Fruit fly (Drosophila melanogaster): Measurements from ENCODE around the gene CG18754.

The CG18754 gene

DNA sequence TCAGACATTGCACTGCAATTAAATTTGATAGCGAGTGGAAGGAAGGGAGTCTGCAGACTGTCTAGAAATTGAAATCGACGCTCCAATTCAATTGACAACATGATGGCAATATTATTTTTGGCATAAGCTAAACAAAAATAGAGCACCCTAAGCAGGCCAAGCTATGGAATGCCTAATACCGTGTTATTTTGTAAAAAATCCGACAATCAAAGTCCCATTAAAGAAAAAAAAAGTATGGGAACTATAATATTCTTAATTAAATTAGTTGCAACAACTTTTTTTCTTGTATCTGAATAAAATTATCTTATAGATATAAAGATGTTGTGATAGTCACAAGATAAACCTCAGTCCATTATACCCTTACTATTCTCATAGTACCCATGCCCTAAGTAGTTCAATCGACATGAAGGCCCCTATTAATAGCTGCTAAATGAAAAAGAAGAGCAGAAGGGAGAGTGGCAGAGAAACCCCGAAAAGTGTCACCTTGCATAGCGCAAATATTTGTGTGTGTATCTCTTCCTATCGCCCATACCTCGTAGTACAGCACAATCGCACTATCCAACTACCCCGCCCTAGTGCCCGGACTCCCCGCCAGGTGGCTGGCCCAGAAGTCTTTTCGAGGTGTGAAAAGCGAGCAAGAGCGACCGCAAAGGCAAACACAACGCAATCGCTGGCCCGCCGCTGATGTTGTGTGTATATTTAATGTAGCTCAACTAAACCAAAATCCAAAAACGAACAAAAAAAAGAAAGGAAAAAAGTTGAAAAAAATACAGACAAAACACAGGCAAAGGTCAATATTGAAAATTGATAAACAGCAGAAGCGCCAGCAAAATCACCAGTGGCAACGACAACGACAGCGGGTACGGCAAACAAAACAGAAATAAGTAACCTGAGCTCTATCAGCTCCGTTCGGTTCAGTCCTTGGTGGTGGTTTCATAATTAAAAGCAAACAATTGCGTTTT lies 26.2 kb upstream of the CG18754 start (continued):
- peak; percentile 2 for TF ChIP-seq nmo (GFP tag; optimal IDR thresholded peaks at IDR 0.05)
- peak; percentile 33 for TF ChIP-seq gcm2 (GFP tag; optimal IDR thresholded peaks at IDR 0.05)
- peak; percentile 10 for TF ChIP-seq kah (GFP tag; optimal IDR thresholded peaks at IDR 0.05)
- TF ChIP-seq CG6272 (GFP tag; IDR thresholded peaks at IDR 0.05): no peak
- TF ChIP-seq cad (GFP tag; optimal IDR thresholded peaks at IDR 0.05): no peak
- TF ChIP-seq twi (tag; optimal IDR thresholded peaks at IDR 0.05): peak; percentile 50
- peak; percentile 65 for TF ChIP-seq CG32772 (GFP tag; IDR thresholded peaks at IDR 0.05)
- peak; percentile 22 for TF ChIP-seq CG1792 (GFP tag; optimal IDR thresholded peaks at IDR 0.05)
- peak; percentile 49 for TF ChIP-seq Awh (GFP tag; IDR thresholded peaks at IDR 0.05)
- TF ChIP-seq CG4404 (GFP tag; IDR thresholded peaks at IDR 0.05): peak; percentile 21; the same call in 1 of the 2 replicates
- TF ChIP-seq phol (tag; optimal IDR thresholded peaks at IDR 0.05): peak; percentile 24
- peak; percentile 72 for TF ChIP-seq CG14965 (GFP tag; optimal IDR thresholded peaks at IDR 0.05; ENCODE audit: borderline replicate concordance)
- no peak for TF ChIP-seq hkb (optimal IDR thresholded peaks at IDR 0.05)
- TF ChIP-seq hkb (GFP tag; IDR thresholded peaks at IDR 0.05): 0 out of 2 replicates have a peak, but pooled peaks have one; percentile 18
- no peak for TF ChIP-seq ttk (GFP tag; IDR thresholded peaks at IDR 0.05)
- TF ChIP-seq CG13296 (GFP tag; optimal IDR thresholded peaks at IDR 0.05): peak; percentile 62
- TF ChIP-seq unpg (GFP tag; optimal IDR thresholded peaks at IDR 0.05): peak; percentile 60
- peak; percentile 9 for TF ChIP-seq abd-A (tag; optimal IDR thresholded peaks at IDR 0.05)
- TF ChIP-seq slbo (GFP tag; IDR thresholded peaks at IDR 0.05): 0 out of 2 replicates have a peak, but pooled peaks have one; percentile 10
- TF ChIP-seq trem (tag; optimal IDR thresholded peaks at IDR 0.05): peak; percentile 11
- TF ChIP-seq CG43689 (GFP tag; IDR thresholded peaks at IDR 0.05): no peak
- TF ChIP-seq repo (GFP tag; optimal IDR thresholded peaks at IDR 0.05): peak; percentile 52
- TF ChIP-seq E2f1 (GFP tag; IDR thresholded peaks at IDR 0.05): no peak
- peak; percentile 76 for TF ChIP-seq nerfin-1 (tag; optimal IDR thresholded peaks at IDR 0.05)
- TF ChIP-seq gcm (GFP tag; optimal IDR thresholded peaks at IDR 0.05): peak; percentile 73
- no peak for TF ChIP-seq Dp (GFP tag; optimal IDR thresholded peaks at IDR 0.05)
- TF ChIP-seq CG11093 (GFP tag; IDR thresholded peaks at IDR 0.05): no peak
- no peak for TF ChIP-seq ERR (GFP tag; optimal IDR thresholded peaks at IDR 0.05)
- no peak for TF ChIP-seq tap (tag; optimal IDR thresholded peaks at IDR 0.05)
- TF ChIP-seq grau (tag; optimal IDR thresholded peaks at IDR 0.05): peak; percentile 24
- TF ChIP-seq inv (GFP tag; IDR thresholded peaks at IDR 0.05; ENCODE audit: partially characterized antibody): no peak
- TF ChIP-seq tio (GFP tag; optimal IDR thresholded peaks at IDR 0.05): no peak
- peak; percentile 77; the same call in 2 of the 3 replicates for TF ChIP-seq CG2199 (GFP tag; IDR thresholded peaks at IDR 0.05)
- TF ChIP-seq Mes4 (GFP tag; optimal IDR thresholded peaks at IDR 0.05): peak; percentile 83
- no peak for TF ChIP-seq zf30C (GFP tag; optimal IDR thresholded peaks at IDR 0.05)
- no peak for TF ChIP-seq CG7963 (GFP tag; IDR thresholded peaks at IDR 0.05; ENCODE audit: partially characterized antibody)
- TF ChIP-seq CG10267 (tag; optimal IDR thresholded peaks at IDR 0.05): peak; percentile 20
- TF ChIP-seq CG7839 (tag; optimal IDR thresholded peaks at IDR 0.05): peak; percentile 33
- peak; percentile 39 for TF ChIP-seq da (GFP tag; optimal IDR thresholded peaks at IDR 0.05)
- peak; percentile 64; the same call in 2 of the 3 replicates for TF ChIP-seq zfh1 (GFP tag; IDR thresholded peaks at IDR 0.05)
- peak; percentile 56 for TF ChIP-seq CG13424 (tag; optimal IDR thresholded peaks at IDR 0.05)
- peak; percentile 41 for TF ChIP-seq pfk (GFP tag; optimal IDR thresholded peaks at IDR 0.05)
- no peak for TF ChIP-seq HLH54F (GFP tag; optimal IDR thresholded peaks at IDR 0.05)
- TF ChIP-seq gsb (GFP tag; IDR thresholded peaks at IDR 0.05): no peak
- TF ChIP-seq YL-1 (GFP tag; optimal IDR thresholded peaks at IDR 0.05): peak; percentile 62
- peak; percentile 43 for TF ChIP-seq PHDP (tag; optimal IDR thresholded peaks at IDR 0.05)
- TF ChIP-seq bowl (GFP tag; IDR thresholded peaks at IDR 0.05): no peak; the same call in 1 of the 2 replicates
- TF ChIP-seq CG17328 (GFP tag; IDR thresholded peaks at IDR 0.05): peak; percentile 23; the same call in 1 of the 2 replicates
- TF ChIP-seq D19A (tag; optimal IDR thresholded peaks at IDR 0.05): peak; percentile 12
